Fruit fly (Drosophila melanogaster) whole organism: ENCODE data around the gene Prosalpha3T.

Experiments used
- CG8478 ChIP-seq: fragments of >200 bp; optimal IDR thresholded peaks from 2 replicates; lab custom pipeline; 2018; ENCODE audit warnings: inconsistent platforms
- Dll ChIP-seq: fragments of >200 bp; optimal IDR thresholded peaks from 2 replicates; lab custom pipeline; 2017
- EcR ChIP-seq, 2 experiments: fragments of >200 bp; optimal IDR thresholded peaks; 2 replicates each; lab custom pipeline; 2017; ENCODE audit warnings: missing biosample characterization in 2 of 2, missing genetic modification characterization in 2 of 2, missing genetic modification reagents in 2 of 2
- pan ChIP-seq: fragments of >200 bp; optimal IDR thresholded peaks from 2 replicates; lab custom pipeline; 2017
- psq ChIP-seq: fragments of >200 bp; optimal IDR thresholded peaks from 2 replicates; lab custom pipeline; 2017
- usp ChIP-seq: fragments of >200 bp; optimal IDR thresholded peaks from 2 replicates; lab custom pipeline; 2017; ENCODE audit warnings: missing biosample characterization, missing genetic modification characterization, mixed read lengths

Gene Prosalpha3T

DNA sequence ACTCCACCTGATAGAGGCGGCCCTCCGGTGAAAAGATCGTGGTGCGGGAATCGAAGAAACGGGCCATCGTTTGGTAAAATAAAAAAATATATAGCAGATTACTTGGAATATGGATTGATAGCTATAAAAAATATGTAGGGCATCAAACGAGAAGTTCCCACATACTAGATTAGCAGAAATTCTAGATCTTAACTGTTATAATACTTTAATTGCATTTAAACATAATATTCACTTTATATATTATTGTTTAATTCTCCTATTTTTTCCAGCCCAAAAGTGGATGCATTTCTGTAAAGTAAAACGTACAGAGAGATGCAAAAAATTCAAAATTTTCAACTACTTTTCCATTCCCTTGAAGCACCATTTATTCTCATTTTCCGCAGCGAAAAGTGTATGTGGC lies at the start of gene Prosalpha3T:
Gene Prosalpha3T (minus strand): TSS at position 101 of the 400 bp plus-strand sequence.
- TF ChIP-seq Dll (lab: Kevin White, UChicago) (no peak), usp (GFP tag; lab: Kevin White, UChicago) (no peak), pan (no peak), CG8478 (lab: Kevin White, UChicago) (no peak), EcR (GFP tag; optimal IDR thresholded peaks at IDR 0.05; lab: Kevin White, UChicago) (no peak), psq (lab: Kevin White, UChicago) (no peak)

DNA sequence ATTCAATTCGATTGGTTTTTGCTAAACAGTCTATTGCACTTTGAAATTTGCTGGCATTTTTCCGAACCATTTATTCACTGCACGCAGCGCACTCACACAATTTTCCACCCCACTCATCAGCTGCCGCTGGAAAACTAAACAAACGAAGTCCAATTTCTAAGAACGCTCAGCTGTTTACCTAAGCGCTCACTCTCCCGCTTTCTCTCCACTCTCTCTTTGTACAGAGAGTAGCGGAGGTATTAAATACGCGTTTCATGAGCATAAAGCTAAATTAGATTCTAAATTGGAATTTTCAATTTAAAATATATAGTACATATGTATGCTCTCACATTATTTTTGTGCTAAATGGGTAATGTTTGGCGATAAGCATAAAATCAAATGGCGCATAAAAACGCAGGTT lies 45.8 kb upstream of the Prosalpha3T start, which contains the start of gene stops:
Gene stops (minus strand): TSS at position 139 of the 400 bp plus-strand sequence.
- TF ChIP-seq usp (GFP tag; lab: Kevin White, UChicago) (no peak), CG8478 (lab: Kevin White, UChicago) (no peak), Dll (lab: Kevin White, UChicago) (no peak), psq (lab: Kevin White, UChicago) (no peak), pan (no peak), EcR (GFP tag; optimal IDR thresholded peaks at IDR 0.05; lab: Kevin White, UChicago) (no peak)

DNA sequence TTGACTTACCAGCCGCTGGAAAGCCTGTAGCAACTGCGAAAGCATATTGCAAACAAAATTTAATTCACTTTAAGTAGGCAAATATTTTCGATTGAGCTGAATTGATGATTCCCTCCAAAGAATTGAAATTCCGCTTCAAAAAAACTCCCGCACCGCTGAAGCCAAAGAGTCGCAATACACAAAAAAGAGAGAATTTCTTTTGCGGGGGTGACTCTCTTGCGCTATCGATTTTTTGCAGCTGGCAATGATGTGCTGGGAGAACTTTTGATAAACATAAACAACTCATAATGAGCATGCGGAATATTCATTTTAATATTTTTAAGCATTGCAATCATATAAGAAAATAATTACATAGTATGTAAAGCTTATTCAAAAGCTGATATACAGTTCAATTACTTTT lies 45.2 kb upstream of the Prosalpha3T start:
- TF ChIP-seq Dll (lab: Kevin White, UChicago) (no peak), EcR (GFP tag; optimal IDR thresholded peaks at IDR 0.05; lab: Kevin White, UChicago) (no peak), CG8478 (lab: Kevin White, UChicago) (no peak), psq (lab: Kevin White, UChicago) (no peak), pan (no peak)

DNA sequence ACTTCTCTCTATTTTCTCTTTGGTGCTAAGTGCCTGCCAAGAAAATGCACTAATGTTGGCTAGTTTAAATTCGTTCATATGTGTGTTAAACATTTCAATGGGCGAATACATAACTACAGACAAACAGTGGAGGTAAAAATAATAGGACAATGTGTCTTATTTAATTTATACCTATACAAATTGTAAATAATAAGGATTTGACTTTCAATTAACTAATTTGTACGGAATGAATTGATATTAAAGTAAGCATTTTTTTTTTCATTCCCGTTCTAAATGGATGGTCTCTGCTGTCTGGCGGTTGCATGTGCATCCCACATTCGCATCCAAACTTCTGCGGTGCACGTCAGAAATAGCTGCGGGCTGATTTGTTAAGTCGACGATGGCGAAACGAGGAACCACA lies 23.7 kb upstream of the Prosalpha3T start:
- TF ChIP-seq psq (lab: Kevin White, UChicago) = no peak
- TF ChIP-seq usp (GFP tag; lab: Kevin White, UChicago) = no peak
- TF ChIP-seq pan = no peak
- no peak for TF ChIP-seq EcR (GFP tag; optimal IDR thresholded peaks at IDR 0.05; lab: Kevin White, UChicago)
- TF ChIP-seq CG8478 (lab: Kevin White, UChicago) = no peak
- no peak for TF ChIP-seq Dll (lab: Kevin White, UChicago)

DNA sequence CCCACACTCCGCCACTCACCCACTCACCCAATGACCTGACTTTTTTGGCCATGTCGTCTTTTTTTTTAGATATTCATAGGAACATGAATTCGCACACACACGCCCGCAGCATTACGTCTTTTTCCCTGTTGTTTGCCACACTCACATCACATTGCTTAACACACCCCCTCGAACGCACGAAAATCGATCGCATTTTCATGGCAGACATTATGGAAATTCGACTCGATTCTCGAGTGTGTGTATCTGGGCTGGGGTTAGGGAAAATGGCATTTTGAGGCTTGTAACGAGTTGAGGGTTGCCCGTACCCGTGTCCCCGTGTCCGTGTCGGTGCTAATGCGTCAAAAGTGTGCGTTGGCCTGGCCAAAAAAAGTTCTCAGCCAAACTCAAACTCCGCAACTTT lies 18.5 kb upstream of the Prosalpha3T start:
- TF ChIP-seq EcR (GFP tag; optimal IDR thresholded peaks at IDR 0.05; lab: Kevin White, UChicago) (no peak), usp (GFP tag; lab: Kevin White, UChicago) (no peak), CG8478 (lab: Kevin White, UChicago) (no peak), Dll (lab: Kevin White, UChicago) (no peak), pan (no peak), psq (lab: Kevin White, UChicago) (no peak)

DNA sequence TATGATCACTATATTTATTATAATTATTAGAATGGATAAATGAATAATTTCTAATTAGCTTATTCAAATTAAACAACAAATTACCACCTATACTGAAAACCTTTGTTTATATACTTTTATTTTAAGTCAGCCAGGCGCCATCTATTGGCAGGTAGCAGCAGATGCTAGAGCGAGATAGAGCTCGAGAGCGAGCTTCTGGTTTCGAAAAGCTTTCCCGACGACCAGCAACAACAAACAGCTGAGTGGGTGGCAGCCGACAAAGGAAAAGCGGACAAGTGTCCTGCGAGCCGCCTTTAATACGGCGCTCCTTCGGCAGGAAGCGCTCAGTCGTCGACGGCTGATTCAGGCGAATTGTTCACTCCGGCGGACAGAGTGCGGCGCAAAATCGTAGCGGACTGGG lies 10.8 kb upstream of the Prosalpha3T start, which contains the start of gene Gycbeta100B:
Gene Gycbeta100B (plus strand): TSS at position 337 of the 400 bp plus-strand sequence.
- TF ChIP-seq usp (GFP tag; lab: Kevin White, UChicago) (no peak), EcR (GFP tag; optimal IDR thresholded peaks at IDR 0.05; lab: Kevin White, UChicago) (no peak), Dll (lab: Kevin White, UChicago) (no peak), CG8478 (lab: Kevin White, UChicago) (no peak), psq (lab: Kevin White, UChicago) (no peak), pan (no peak)

DNA sequence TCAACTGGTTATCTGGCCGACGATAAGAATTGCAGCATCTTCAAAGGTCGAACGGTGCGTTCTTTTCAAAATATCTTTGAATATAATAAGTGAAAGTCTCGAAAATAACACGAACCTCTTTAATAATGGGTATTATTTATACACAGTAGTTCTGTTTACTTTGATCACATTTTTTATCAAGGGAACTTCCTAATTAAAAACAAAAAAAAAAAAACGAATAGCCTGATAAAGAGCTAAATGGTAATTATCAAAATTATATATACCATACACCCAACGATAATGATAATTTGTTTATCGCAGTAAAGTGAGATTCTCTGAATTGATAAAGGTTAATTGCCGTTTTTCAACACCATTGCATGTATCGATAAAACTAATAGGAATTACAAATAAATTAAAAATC lies 7.4 kb upstream of the Prosalpha3T start, which contains the start of gene Ktch:
Gene Ktch (minus strand): TSS at position 101 of the 400 bp plus-strand sequence.
- TF ChIP-seq CG8478 (lab: Kevin White, UChicago) (no peak), pan (no peak), Dll (lab: Kevin White, UChicago) (no peak), usp (GFP tag; lab: Kevin White, UChicago) (no peak), EcR (GFP tag; optimal IDR thresholded peaks at IDR 0.05; lab: Kevin White, UChicago) (no peak), psq (lab: Kevin White, UChicago) (no peak)

DNA sequence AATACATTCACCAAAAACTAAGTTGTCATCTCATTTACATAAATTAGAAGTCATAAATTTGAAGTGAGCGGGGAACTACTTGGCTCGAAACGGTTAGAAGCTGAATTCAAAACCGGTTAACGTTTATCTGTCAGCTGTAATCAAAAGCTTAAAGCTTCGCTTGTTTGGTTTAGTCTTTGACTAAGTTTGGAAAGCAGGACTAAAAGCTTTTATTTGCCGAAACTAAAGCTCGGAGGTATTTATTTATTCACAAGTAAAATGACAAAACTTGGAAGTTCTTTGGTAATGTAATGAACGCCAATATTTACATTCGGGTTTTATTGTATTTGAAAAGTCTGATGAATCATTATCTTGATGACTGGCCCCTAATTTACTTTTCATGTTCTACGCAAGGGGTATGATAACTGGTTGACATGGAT lies 4.2 kb upstream of the Prosalpha3T start:
- TF ChIP-seq Dll (lab: Kevin White, UChicago) (no peak), pan (no peak), CG8478 (lab: Kevin White, UChicago) (no peak), EcR (GFP tag; optimal IDR thresholded peaks at IDR 0.05; lab: Kevin White, UChicago) (no peak)

DNA sequence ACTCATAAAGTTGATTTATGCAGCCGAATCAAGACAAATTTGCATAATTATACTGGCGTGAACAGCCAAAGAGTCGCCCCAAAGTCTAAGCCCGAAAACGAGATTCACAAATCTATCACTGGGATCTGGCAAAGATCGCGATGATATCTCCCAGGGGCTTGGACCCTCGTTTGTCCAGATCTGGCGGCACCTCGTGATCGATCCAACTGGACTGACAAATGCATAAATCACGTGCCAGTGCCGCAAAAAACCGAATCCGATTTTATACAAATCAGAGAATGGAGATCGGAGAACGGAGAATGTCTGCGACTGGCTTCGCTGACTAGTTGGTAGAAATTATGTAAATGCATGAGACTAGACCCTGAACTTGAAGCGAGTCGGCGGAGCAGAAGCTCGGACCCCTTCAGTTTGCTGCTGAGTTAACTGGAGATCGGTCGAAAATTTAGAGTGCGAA lies 2.6 kb upstream of the Prosalpha3T start, which contains the start of gene CG15554:
Gene CG15554 (plus strand): TSS at position 404 of the 454 bp plus-strand sequence.
- no peak for TF ChIP-seq usp (GFP tag; lab: Kevin White, UChicago)
- TF ChIP-seq CG8478 (lab: Kevin White, UChicago) = no peak
- no peak for TF ChIP-seq Dll (lab: Kevin White, UChicago)
- no peak for TF ChIP-seq psq (lab: Kevin White, UChicago)
- TF ChIP-seq pan = no peak
- TF ChIP-seq EcR (GFP tag; optimal IDR thresholded peaks at IDR 0.05; lab: Kevin White, UChicago) = no peak

DNA sequence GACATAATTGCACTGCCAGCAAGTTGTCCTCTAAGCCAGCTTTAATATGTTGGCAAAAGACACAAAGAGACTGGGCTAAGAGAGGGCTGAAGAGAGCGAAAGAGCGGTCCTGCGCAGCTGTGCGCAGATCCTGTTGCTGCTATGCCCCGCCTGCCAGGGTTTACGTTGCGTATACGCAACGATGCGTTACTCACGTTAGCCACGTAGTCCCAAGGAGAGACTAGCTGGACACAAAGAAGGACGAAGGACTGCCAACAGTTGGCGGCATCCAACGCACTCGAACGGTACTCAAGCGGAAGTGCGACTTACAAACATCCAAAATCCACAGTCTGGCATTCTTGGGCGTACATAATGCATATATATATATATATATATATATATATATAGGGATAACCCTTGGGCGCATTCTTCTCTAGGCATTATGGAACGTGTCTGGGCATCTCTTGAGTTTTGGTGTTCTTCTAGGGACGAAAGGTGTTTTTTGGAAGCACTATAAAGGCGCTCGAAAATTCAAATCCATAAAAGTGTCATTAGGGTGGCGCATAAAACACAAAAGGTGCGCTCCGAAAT lies 3.3 kb downstream of the Prosalpha3T start:
- no peak for TF ChIP-seq psq (lab: Kevin White, UChicago)
- TF ChIP-seq Dll (lab: Kevin White, UChicago) = no peak
- no peak for TF ChIP-seq usp (GFP tag; lab: Kevin White, UChicago)
- no peak for TF ChIP-seq pan
- no peak for TF ChIP-seq CG8478 (lab: Kevin White, UChicago)
- TF ChIP-seq EcR (GFP tag; optimal IDR thresholded peaks at IDR 0.05; lab: Kevin White, UChicago) = no peak

DNA sequence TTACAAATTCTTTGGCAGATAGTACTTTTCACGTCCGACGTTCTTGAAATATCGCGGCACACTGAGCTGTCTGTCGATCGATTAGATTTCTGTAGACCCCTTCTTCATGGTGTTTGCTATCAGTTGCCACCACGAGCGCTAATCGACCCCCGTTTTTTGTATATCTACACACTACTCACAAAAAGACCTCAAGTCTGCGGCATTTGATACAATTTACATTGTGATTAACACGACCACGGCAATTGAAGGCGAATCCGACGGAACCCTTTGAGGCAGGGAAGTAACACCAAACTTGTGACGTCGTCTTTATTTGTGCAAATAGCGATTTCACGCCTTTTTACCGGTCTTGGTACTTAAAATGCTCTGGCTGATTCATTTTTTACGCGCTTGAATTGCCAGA lies 14.1 kb downstream of the Prosalpha3T start, which contains the start of gene Mayo:
Gene Mayo (minus strand): TSS at position 66 of the 400 bp plus-strand sequence.
- no peak for TF ChIP-seq EcR (GFP tag; optimal IDR thresholded peaks at IDR 0.05; lab: Kevin White, UChicago)
- no peak for TF ChIP-seq pan
- TF ChIP-seq Dll (lab: Kevin White, UChicago) = no peak
- no peak for TF ChIP-seq psq (lab: Kevin White, UChicago)
- TF ChIP-seq usp (GFP tag; lab: Kevin White, UChicago) = no peak
- TF ChIP-seq CG8478 (lab: Kevin White, UChicago) = no peak

DNA sequence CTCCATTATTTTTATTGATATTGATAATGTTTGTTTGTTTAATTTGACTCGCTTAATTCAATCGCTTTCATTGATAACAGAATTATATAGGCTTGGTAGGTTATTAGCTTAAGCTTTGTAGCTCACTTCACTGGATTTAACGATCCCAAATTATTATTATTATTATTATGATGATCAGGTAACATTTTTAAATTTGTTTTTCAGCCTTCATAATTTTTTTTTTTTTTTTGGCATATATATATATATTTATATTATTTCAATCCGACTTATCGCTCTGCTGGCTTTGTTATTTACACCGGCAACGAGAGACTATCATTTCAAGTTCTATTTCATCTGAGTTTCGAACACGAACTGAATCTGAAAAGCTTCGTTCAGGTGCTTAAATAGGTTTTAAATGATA lies 22.1 kb downstream of the Prosalpha3T start, which contains the start of gene CG15553:
Gene CG15553 (minus strand): TSS at position 101 of the 400 bp plus-strand sequence.
- TF ChIP-seq usp (GFP tag; lab: Kevin White, UChicago) = no peak
- TF ChIP-seq psq (lab: Kevin White, UChicago) = no peak
- no peak for TF ChIP-seq Dll (lab: Kevin White, UChicago)
